Fruit fly (Drosophila melanogaster) whole organism, embryonic: Measurements from ENCODE around the gene Ppn.
A peak's percentile ranks its signal among the peaks of the same experiment; 100 is the strongest.

Source experiments
- CG1233 ChIP-seq: fragments of 200-800 bp; sonication (Bioruptor generic); optimal IDR thresholded peaks from 4 replicates; lab custom pipeline; 2018; ENCODE audit warnings: missing biosample characterization, mild to moderate bottlenecking, missing genetic modification characterization
- CG13894 ChIP-seq: fragments of 200-800 bp; sonication (Bioruptor generic); optimal IDR thresholded peaks from 3 replicates; lab custom pipeline; 2018; ENCODE audit warnings: missing biosample characterization, mild to moderate bottlenecking, missing genetic modification characterization, moderate library complexity
- CG15073 ChIP-seq: fragments of 200-800 bp; sonication (Bioruptor generic); optimal IDR thresholded peaks from 2 replicates; lab custom pipeline; 2016; ENCODE audit warnings: missing biosample characterization, missing genetic modification characterization
- CG32772 ChIP-seq: fragments of 200-800 bp; sonication (Bioruptor generic); IDR thresholded peaks from 2 replicates; pipeline ENCODE4 v1.3.6; 2022; ENCODE audit warnings: missing biosample characterization, missing genetic modification characterization
- CG43689 ChIP-seq: fragments of 200-800 bp; sonication (Bioruptor generic); IDR thresholded peaks from 2 replicates; pipeline ENCODE4 v1.3.6; 2022; ENCODE audit warnings: missing biosample characterization, missing genetic modification characterization
- CG9215 ChIP-seq: fragments of 200-800 bp; sonication (Bioruptor generic); IDR thresholded peaks from 2 replicates; pipeline ENCODE4 v1.3.6; 2022; ENCODE audit warnings: missing biosample characterization, missing genetic modification characterization
- Pdp1 ChIP-seq, 2 experiments: fragments of 200-800 bp; sonication (Bioruptor generic); optimal IDR thresholded peaks; 3 replicates each; lab custom pipeline; 2016; ENCODE audit warnings: missing biosample characterization in 2 of 2, missing genetic modification characterization in 2 of 2, mild to moderate bottlenecking in 1 of 2, moderate library complexity in 1 of 2
- Trl ChIP-seq, 3 experiments: fragments of >200 bp in 2 of 3; fragments of 200-800 bp in 1 of 3; sonication (Bioruptor generic) in 1 of 3; optimal IDR thresholded peaks; 2 replicates in 1 of 3; 3 replicates in 2 of 3; lab custom pipeline; 2016 to 2017; ENCODE audit warnings: missing biosample characterization in 1 of 3, missing genetic modification characterization in 1 of 3
- Xbp1 ChIP-seq: fragments of 200-800 bp; sonication (Bioruptor generic); optimal IDR thresholded peaks from 3 replicates; lab custom pipeline; 2016; ENCODE audit warnings: missing biosample characterization, mild to moderate bottlenecking, missing genetic modification characterization
- bbx ChIP-seq: fragments of 200-800 bp; sonication (Bioruptor generic); IDR thresholded peaks from 2 replicates; pipeline ENCODE4 v1.3.6; 2022; ENCODE audit warnings: missing biosample characterization, missing genetic modification characterization; ENCODE audit not compliant: partially characterized antibody
- pan ChIP-seq, 4 experiments: fragments of >200 bp in 3 of 4; fragments of 200-800 bp in 1 of 4; sonication (Bioruptor generic) in 1 of 4; optimal IDR thresholded peaks in 3 of 4; IDR thresholded peaks in 1 of 4; 2 replicates each; pipeline versions ENCODE4 v1.3.6 to Lab custom; 2017 to 2022; ENCODE audit warnings: missing biosample characterization in 2 of 4, missing genetic modification characterization in 2 of 4, mixed read lengths in 1 of 4
- tll ChIP-seq, 2 experiments: fragments of 200-800 bp in 1 of 2; fragments of >200 bp in 1 of 2; sonication (Bioruptor generic) in 1 of 2; optimal IDR thresholded peaks; 2 replicates each; lab custom pipeline; 2017 to 2019; ENCODE audit warnings: missing biosample characterization in 2 of 2, missing genetic modification characterization in 2 of 2, mild to moderate bottlenecking in 1 of 2, moderate library complexity in 1 of 2
- usp ChIP-seq: fragments of >200 bp; optimal IDR thresholded peaks from 2 replicates; lab custom pipeline; 2017; ENCODE audit warnings: missing biosample characterization, missing genetic modification characterization

DNA sequence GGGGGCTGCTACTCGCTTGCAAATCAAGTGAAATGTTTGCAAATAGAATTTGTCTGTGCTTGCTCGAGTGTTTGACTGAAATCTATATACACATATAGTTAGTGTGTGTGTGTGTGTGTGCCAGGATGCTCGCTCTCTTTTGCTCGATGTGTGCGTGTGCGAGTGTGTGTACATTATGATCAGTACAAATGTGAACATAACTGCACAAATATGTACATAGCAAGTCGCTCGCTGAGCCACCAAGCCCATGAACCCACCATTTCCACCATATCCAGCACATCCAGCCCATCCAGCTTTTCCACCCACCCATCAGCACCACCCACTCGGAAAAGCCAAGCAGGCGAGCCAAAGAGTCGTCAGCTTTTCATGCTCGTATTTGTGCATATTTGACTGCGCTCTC lies 12.1 kb upstream of the Ppn start:
- TF ChIP-seq tll (GFP tag; optimal IDR thresholded peaks at IDR 0.05; lab: Kevin White, UChicago), result no peak
- no peak for TF ChIP-seq pan (optimal IDR thresholded peaks at IDR 0.05; lab: Kevin White, UChicago)
- TF ChIP-seq pan (GFP tag; optimal IDR thresholded peaks at IDR 0.05 in 1 of 2, IDR thresholded peaks at IDR 0.05 in 1 of 2), result no peak
- TF ChIP-seq Xbp1, result no peak
- no peak for TF ChIP-seq Trl (optimal IDR thresholded peaks at IDR 0.05; lab: Kevin White, UChicago)
- no peak for TF ChIP-seq Trl (GFP tag; optimal IDR thresholded peaks at IDR 0.05; lab: Kevin White, UChicago)
- no peak for TF ChIP-seq usp (GFP tag; lab: Kevin White, UChicago)
- TF ChIP-seq bbx (GFP tag; lab: Robert Waterston, UW), result no peak
- TF ChIP-seq CG15073 (GFP tag; lab: Kevin White, UChicago), result no peak
- peak; percentile 28 for TF ChIP-seq CG1233 (GFP tag; lab: Kevin White, UChicago)
- no peak for TF ChIP-seq CG32772 (GFP tag; lab: Robert Waterston, UW)
- no peak for TF ChIP-seq CG13894 (tag; lab: Kevin White, UChicago)
- no peak for TF ChIP-seq CG43689
- TF ChIP-seq Pdp1 (GFP tag; optimal IDR thresholded peaks at IDR 0.05; lab: Kevin White, UChicago), result no peak
- no peak for TF ChIP-seq CG9215 (GFP tag; lab: Robert Waterston, UW)
